Worm (Caenorhabditis elegans): Measurements from ENCODE around the gene grl-21.

The grl-21 gene

ce11 chrIV:10737011-10737553, at the start of gene grl-21:
Gene grl-21 (plus strand): TSS chrIV:10737474.
- no peak for TF ChIP-seq ama-1 (optimal IDR thresholded peaks at IDR 0.05)
- peak; percentile 76 for TF ChIP-seq nhr-25 (tag; optimal IDR thresholded peaks at IDR 0.05)

DNA sequence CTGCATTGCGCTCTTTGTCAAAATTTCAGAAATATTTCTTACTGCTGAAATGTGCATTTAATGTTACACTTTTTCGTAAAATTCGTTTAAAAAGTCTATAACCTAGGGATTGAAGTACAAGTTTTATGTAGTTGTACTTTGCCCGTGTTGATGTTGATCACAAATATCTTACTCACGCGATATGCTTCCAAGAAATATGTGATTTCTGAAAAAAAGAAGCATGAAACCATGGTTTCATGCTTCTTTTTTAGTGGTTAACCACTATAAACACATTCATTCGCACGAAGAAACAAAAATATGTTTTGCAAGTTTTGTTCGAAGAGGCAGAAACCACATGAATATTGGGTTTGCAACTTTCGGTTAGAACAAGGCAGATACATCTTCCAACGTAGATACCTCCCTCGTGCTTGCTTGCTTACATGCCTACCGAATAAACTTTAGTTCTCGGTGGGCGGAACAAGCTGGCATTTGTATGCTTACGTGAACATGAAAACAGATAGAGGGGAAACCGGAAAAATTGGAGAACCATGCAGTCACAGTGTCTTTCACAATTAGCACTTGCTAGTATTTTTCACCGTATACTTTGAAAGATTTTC, 48.2 kb upstream of the grl-21 start, which contains the start of gene R102.3:
R102.3 (plus strand) TSS at position 546 of the 596 bp plus-strand sequence.
- TF ChIP-seq nhr-21 (tag; optimal IDR thresholded peaks at IDR 0.05) (peak; percentile 54), fos-1 (tag; optimal IDR thresholded peaks at IDR 0.05) (no peak)

- no peak for TF ChIP-seq gmeb-1 (tag; optimal IDR thresholded peaks at IDR 0.05)
- TF ChIP-seq ama-1 (optimal IDR thresholded peaks at IDR 0.05): no peak
- no peak for TF ChIP-seq nhr-21 (tag; optimal IDR thresholded peaks at IDR 0.05)
- TF ChIP-seq unc-55 (GFP tag; optimal IDR thresholded peaks at IDR 0.05): no peak
- no peak for TF ChIP-seq skn-1 (tag; optimal IDR thresholded peaks at IDR 0.05)
- no peak for TF ChIP-seq F13H6.1 (tag; optimal IDR thresholded peaks at IDR 0.05)
- no peak for TF ChIP-seq ztf-1 (GFP tag; conservative IDR thresholded peaks at IDR 0.05)
- no peak for TF ChIP-seq nhr-6 (tag; optimal IDR thresholded peaks at IDR 0.05)
- TF ChIP-seq lsy-2 (tag; optimal IDR thresholded peaks at IDR 0.05): no peak
- no peak for TF ChIP-seq snpc-4 (tag; optimal IDR thresholded peaks at IDR 0.05)
- TF ChIP-seq nhr-23 (tag; optimal IDR thresholded peaks at IDR 0.05): no peak
- TF ChIP-seq dmd-4 (tag; optimal IDR thresholded peaks at IDR 0.05): no peak
- no peak for TF ChIP-seq crh-2 (tag; optimal IDR thresholded peaks at IDR 0.05)
- TF ChIP-seq R02D3.7 (tag; optimal IDR thresholded peaks at IDR 0.05): no peak
- no peak for TF ChIP-seq fos-1 (tag; optimal IDR thresholded peaks at IDR 0.05)
- no peak for TF ChIP-seq unc-62 (GFP tag; optimal IDR thresholded peaks at IDR 0.05)
- no peak for TF ChIP-seq mab-5 (tag; optimal IDR thresholded peaks at IDR 0.05)
Measured at ce11 chrIV:10690139-10690538, 47.1 kb upstream of the grl-21 start, which contains the start of gene R102.8. Gene R102.8 (minus strand): TSS chrIV:10690239.

- TF ChIP-seq blmp-1 (tag; optimal IDR thresholded peaks at IDR 0.05; ENCODE audit: insufficient read depth) (no peak), mbf-1 (tag; optimal IDR thresholded peaks at IDR 0.05) (no peak), R02D3.7 (tag; optimal IDR thresholded peaks at IDR 0.05) (no peak), lin-11 (tag; optimal IDR thresholded peaks at IDR 0.05) (no peak), zag-1 (tag; optimal IDR thresholded peaks at IDR 0.05) (no peak), peb-1 (tag; optimal IDR thresholded peaks at IDR 0.05) (no peak), nhr-237 (tag; optimal IDR thresholded peaks at IDR 0.05) (no peak), nhr-77 (tag; optimal IDR thresholded peaks at IDR 0.05) (no peak)
Measured at ce11 chrIV:10695203-10695602, 42.1 kb upstream of the grl-21 start, which contains the start of gene R102.4. Gene R102.4 (minus strand): TSS chrIV:10695303.

DNA sequence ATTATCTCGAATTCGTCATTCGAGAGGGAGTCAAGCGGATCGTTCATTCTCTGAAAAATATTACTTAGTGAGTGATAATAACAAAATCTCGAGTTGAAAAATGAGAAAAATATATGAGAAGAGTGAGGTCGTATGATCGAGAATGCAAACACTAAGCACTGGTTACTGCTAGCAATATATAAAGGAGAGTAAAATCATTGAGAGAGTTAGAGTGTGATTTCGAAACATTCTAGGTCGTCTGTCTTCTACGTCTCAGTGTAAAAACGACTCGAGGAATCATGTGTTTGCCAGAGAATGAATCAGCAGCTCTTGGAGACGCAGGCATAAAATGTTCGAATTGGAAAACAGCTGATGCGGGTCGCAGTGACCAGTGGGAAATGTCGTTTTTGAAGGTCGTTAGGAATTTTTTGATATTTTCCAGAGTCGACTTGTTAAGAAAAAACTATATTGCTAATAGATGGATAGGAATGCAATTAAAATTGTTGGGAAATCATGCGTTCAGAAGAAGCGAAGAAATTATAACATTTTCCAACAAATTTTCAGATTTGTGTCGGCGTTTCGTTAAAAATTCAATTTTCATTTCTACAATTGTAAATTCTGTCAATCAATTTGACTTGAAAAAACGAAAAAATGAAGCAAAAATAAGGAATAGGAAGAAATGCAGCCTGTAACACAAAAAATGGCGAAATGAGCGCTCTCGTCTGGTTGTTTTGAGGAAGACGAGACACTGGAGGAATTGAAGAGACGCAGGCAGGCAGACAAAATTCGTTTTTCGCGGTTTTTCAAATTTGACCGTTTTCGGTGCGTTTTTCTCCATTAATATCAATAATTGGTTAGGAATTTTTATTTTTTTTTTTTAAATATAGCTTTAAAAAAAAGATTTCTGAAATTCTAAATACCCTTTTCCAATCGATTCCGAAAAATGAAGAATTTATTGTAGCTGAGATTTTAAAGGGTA, 40.0 kb upstream of the grl-21 start, which contains the start of gene allo-1:
allo-1 (minus strand) TSS at position 51 of the 958 bp plus-strand sequence.
- TF ChIP-seq lsy-2 (tag; optimal IDR thresholded peaks at IDR 0.05) (peak in 1 of 2 experiments; percentile 75), mab-5 (tag; optimal IDR thresholded peaks at IDR 0.05) (peak; percentile 0), nhr-77 (tag; optimal IDR thresholded peaks at IDR 0.05) (no peak), alr-1 (tag; optimal IDR thresholded peaks at IDR 0.05) (no peak), ceh-82 (tag; optimal IDR thresholded peaks at IDR 0.05) (no peak), sem-4 (tag; optimal IDR thresholded peaks at IDR 0.05) (peak; percentile 33), sma-3 (GFP tag; optimal IDR thresholded peaks at IDR 0.05) (peak; percentile 69), crh-2 (tag; optimal IDR thresholded peaks at IDR 0.05) (peak; percentile 68), dmd-4 (tag; optimal IDR thresholded peaks at IDR 0.05) (no peak), gmeb-1 (tag; optimal IDR thresholded peaks at IDR 0.05) (peak; percentile 91), unc-55 (GFP tag; optimal IDR thresholded peaks at IDR 0.05) (peak; percentile 55), nhr-25 (tag; optimal IDR thresholded peaks at IDR 0.05) (peak; percentile 79), ZK546.5 (tag; optimal IDR thresholded peaks at IDR 0.05) (no peak), ztf-4 (tag; optimal IDR thresholded peaks at IDR 0.05) (peak; percentile 32), aly-2 (tag; optimal IDR thresholded peaks at IDR 0.05) (no peak), ztf-11 (tag; optimal IDR thresholded peaks at IDR 0.05) (no peak), R02D3.7 (tag; optimal IDR thresholded peaks at IDR 0.05) (no peak), nhr-21 (tag; optimal IDR thresholded peaks at IDR 0.05) (peak; percentile 15), nhr-237 (tag; optimal IDR thresholded peaks at IDR 0.05) (no peak), sma-9 (GFP tag; optimal IDR thresholded peaks at IDR 0.05) (peak; percentile 92), sma-9 (tag; optimal IDR thresholded peaks at IDR 0.05) (no peak), blmp-1 (tag; optimal IDR thresholded peaks at IDR 0.05; ENCODE audit: insufficient read depth) (peak; percentile 43), zag-1 (tag; optimal IDR thresholded peaks at IDR 0.05) (peak; percentile 14), Y55F3AM.14 (GFP tag; optimal IDR thresholded peaks at IDR 0.05) (no peak), ztf-1 (GFP tag; conservative IDR thresholded peaks at IDR 0.05) (no peak), mdl-1 (tag; optimal IDR thresholded peaks at IDR 0.05) (no peak), fos-1 (tag; optimal IDR thresholded peaks at IDR 0.05) (peak; percentile 95), lin-39 (tag; optimal IDR thresholded peaks at IDR 0.05) (no peak), skn-1 (tag; optimal IDR thresholded peaks at IDR 0.05) (peak; percentile 3), F13H6.1 (tag; optimal IDR thresholded peaks at IDR 0.05) (peak; percentile 79), mbf-1 (tag; optimal IDR thresholded peaks at IDR 0.05) (no peak), C34F6.9 (tag; optimal IDR thresholded peaks at IDR 0.05) (peak; percentile 86)
